Worm (Caenorhabditis elegans) whole organism, L1 larva: ENCODE data around the gene D2096.10.

Experiments used
- C04F5.9 ChIP-seq: sonication (generic microtip); optimal IDR thresholded peaks from 2 replicates; lab custom pipeline; 2016; ENCODE audit warnings: missing genetic modification characterization, missing compliant biosample characterization
- C16A3.4 ChIP-seq: fragments of 150-350 bp; optimal IDR thresholded peaks from 2 replicates; lab custom pipeline; 2014; ENCODE audit warnings: missing biosample characterization, missing genetic modification characterization
- C34B4.2 ChIP-seq: sonication (generic microtip); optimal IDR thresholded peaks from 2 replicates; lab custom pipeline; 2017; ENCODE audit warnings: mild to moderate bottlenecking, missing genetic modification characterization, missing compliant biosample characterization
- Y116A8C.19 ChIP-seq: sonication (generic microtip); optimal IDR thresholded peaks from 2 replicates; lab custom pipeline; 2016; ENCODE audit warnings: missing compliant biosample characterization, missing genetic modification characterization, borderline replicate concordance
- aha-1 ChIP-seq: fragments of 150-350 bp; optimal IDR thresholded peaks from 2 replicates; lab custom pipeline; 2014; ENCODE audit warnings: missing biosample characterization, missing genetic modification characterization
- blmp-1 ChIP-seq: fragments of 150-350 bp; optimal IDR thresholded peaks from 2 replicates; lab custom pipeline; 2014; ENCODE audit warnings: missing biosample characterization, missing genetic modification characterization
- ceh-8 ChIP-seq: fragments of 200-800 bp; sonication (Bioruptor generic); optimal IDR thresholded peaks from 2 replicates; lab custom pipeline; 2018; ENCODE audit warnings: mild to moderate bottlenecking, missing genetic modification characterization, moderate library complexity, missing compliant biosample characterization
- efl-1 ChIP-seq, 4 experiments: fragments of 150-350 bp; optimal IDR thresholded peaks in 3 of 4; peaks in 1 of 4; 1 replicate in 1 of 4; 2 replicates in 3 of 4; lab custom pipeline; 2014; ENCODE audit warnings: missing biosample characterization in 2 of 4, missing genetic modification characterization in 2 of 4, missing genetic modification reagents in 2 of 4
- egl-13 ChIP-seq: sonication (generic microtip); optimal IDR thresholded peaks from 2 replicates; lab custom pipeline; 2016; ENCODE audit warnings: missing genotype, missing genetic modification reagents, missing genetic modification characterization, missing compliant biosample characterization
- ets-5 ChIP-seq: fragments of 200-800 bp; sonication (Bioruptor generic); IDR thresholded peaks from 2 replicates; pipeline ENCODE4 v1.3.6; 2022; ENCODE audit warnings: missing genetic modification characterization, missing compliant biosample characterization
- fkh-4 ChIP-seq: sonication (generic microtip); optimal IDR thresholded peaks from 2 replicates; lab custom pipeline; 2016; ENCODE audit warnings: missing compliant biosample characterization, missing genetic modification characterization, borderline replicate concordance
- fkh-8 ChIP-seq: sonication (generic microtip); optimal IDR thresholded peaks from 2 replicates; lab custom pipeline; 2016; ENCODE audit warnings: mild to moderate bottlenecking, missing genetic modification characterization, missing compliant biosample characterization
- fos-1 ChIP-seq: fragments of 150-350 bp; optimal IDR thresholded peaks from 2 replicates; lab custom pipeline; 2014; ENCODE audit warnings: missing biosample characterization, missing genetic modification characterization
- hlh-17 ChIP-seq: fragments of 200-800 bp; sonication (Bioruptor generic); optimal IDR thresholded peaks from 2 replicates; lab custom pipeline; 2018; ENCODE audit warnings: missing genetic modification characterization, mild to moderate bottlenecking, missing compliant biosample characterization, moderate library complexity, borderline replicate concordance
- hlh-4 ChIP-seq: sonication (generic microtip); optimal IDR thresholded peaks from 2 replicates; lab custom pipeline; 2016; ENCODE audit warnings: mild to moderate bottlenecking, missing genetic modification characterization, missing compliant biosample characterization
- irx-1 ChIP-seq: sonication (generic microtip); optimal IDR thresholded peaks from 2 replicates; lab custom pipeline; 2016; ENCODE audit warnings: missing genetic modification characterization, missing compliant biosample characterization
- jun-1 ChIP-seq: fragments of 150-350 bp; optimal IDR thresholded peaks from 2 replicates; lab custom pipeline; 2014; ENCODE audit warnings: missing biosample characterization, missing genetic modification reagents, missing genetic modification characterization
- lsy-2 ChIP-seq, 2 experiments: fragments of 150-350 bp; optimal IDR thresholded peaks; 2 replicates each; lab custom pipeline; 2014; ENCODE audit warnings: missing biosample characterization in 2 of 2, missing genetic modification characterization in 2 of 2
- mab-9 ChIP-seq: fragments of 200-800 bp; sonication (Bioruptor generic); IDR thresholded peaks from 2 replicates; pipeline ENCODE4 v1.3.6; 2022; ENCODE audit warnings: missing genetic modification reagents, missing genetic modification characterization, missing compliant biosample characterization
- mdl-1 ChIP-seq, 2 experiments: fragments of 150-350 bp; optimal IDR thresholded peaks; 2 replicates each; lab custom pipeline; 2014 to 2017; ENCODE audit warnings: missing biosample characterization in 2 of 2, missing genetic modification characterization in 2 of 2, inconsistent platforms in 1 of 2
- nhr-12 ChIP-seq: sonication (generic microtip); optimal IDR thresholded peaks from 2 replicates; lab custom pipeline; 2017; ENCODE audit warnings: missing biosample characterization, missing genetic modification characterization
- nhr-20 ChIP-seq: sonication (generic microtip); optimal IDR thresholded peaks from 2 replicates; lab custom pipeline; 2016; ENCODE audit warnings: mild to moderate bottlenecking, missing genetic modification characterization, missing compliant biosample characterization
- nhr-71 ChIP-seq: sonication (generic microtip); optimal IDR thresholded peaks from 2 replicates; lab custom pipeline; 2016; ENCODE audit warnings: mild to moderate bottlenecking, missing genetic modification characterization, moderate library complexity, missing compliant biosample characterization
- nhr-76 ChIP-seq: sonication (generic microtip); optimal IDR thresholded peaks from 2 replicates; lab custom pipeline; 2017; ENCODE audit warnings: missing biosample characterization, missing genetic modification characterization
- nhr-85 ChIP-seq: sonication (generic microtip); peaks from one replicate; lab custom pipeline; 2016; ENCODE audit warnings: missing genetic modification characterization, inconsistent platforms, missing compliant biosample characterization
- nhr-90 ChIP-seq: sonication (generic microtip); optimal IDR thresholded peaks from 2 replicates; lab custom pipeline; 2016; ENCODE audit warnings: mild to moderate bottlenecking, missing genetic modification characterization, missing compliant biosample characterization; ENCODE audit not compliant: poor library complexity
- pag-3 ChIP-seq: sonication (generic microtip); optimal IDR thresholded peaks from 2 replicates; lab custom pipeline; 2017; ENCODE audit warnings: missing genetic modification characterization, mild to moderate bottlenecking, missing compliant biosample characterization, antibody characterized with exemption, borderline replicate concordance; ENCODE audit not compliant: insufficient read depth
- snpc-4 ChIP-seq: fragments of 150-350 bp; optimal IDR thresholded peaks from 2 replicates; lab custom pipeline; 2014; ENCODE audit warnings: missing biosample characterization, missing genetic modification characterization
- snu-23 ChIP-seq: sonication (generic microtip); optimal IDR thresholded peaks from 2 replicates; lab custom pipeline; 2016; ENCODE audit warnings: missing genetic modification characterization, missing compliant biosample characterization
- sox-4 ChIP-seq: sonication (generic microtip); optimal IDR thresholded peaks from 2 replicates; lab custom pipeline; 2016; ENCODE audit warnings: missing genetic modification characterization, missing compliant biosample characterization
- sptf-1 ChIP-seq: fragments of 150-350 bp; optimal IDR thresholded peaks from 2 replicates; lab custom pipeline; 2014; ENCODE audit warnings: missing biosample characterization, missing genetic modification characterization
- swsn-7 ChIP-seq: sonication (generic microtip); optimal IDR thresholded peaks from 2 replicates; lab custom pipeline; 2016; ENCODE audit warnings: missing genetic modification characterization, missing compliant biosample characterization
- tlp-1 ChIP-seq: fragments of 150-350 bp; optimal IDR thresholded peaks from 2 replicates; lab custom pipeline; 2014; ENCODE audit warnings: missing biosample characterization, missing genetic modification characterization
- unc-30 ChIP-seq: sonication (generic microtip); optimal IDR thresholded peaks from 2 replicates; lab custom pipeline; 2017; ENCODE audit warnings: missing biosample characterization, missing genetic modification characterization
- unc-62 ChIP-seq: fragments of 150-350 bp; optimal IDR thresholded peaks from 2 replicates; lab custom pipeline; 2014; ENCODE audit warnings: missing biosample characterization, missing genetic modification reagents, missing genetic modification characterization
- unc-86 ChIP-seq: sonication (generic microtip); optimal IDR thresholded peaks from 2 replicates; lab custom pipeline; 2016; ENCODE audit warnings: missing genetic modification characterization, missing compliant biosample characterization
- unc-98 ChIP-seq: fragments of 200-800 bp; sonication (Bioruptor generic); IDR thresholded peaks from 2 replicates; pipeline ENCODE4 v1.3.6; 2022; ENCODE audit warnings: missing genetic modification characterization, missing compliant biosample characterization
- zag-1 ChIP-seq: fragments of 150-350 bp; optimal IDR thresholded peaks from 2 replicates; lab custom pipeline; 2014; ENCODE audit warnings: missing biosample characterization, missing genetic modification characterization
- ztf-4 ChIP-seq: fragments of 150-350 bp; optimal IDR thresholded peaks from 2 replicates; lab custom pipeline; 2014; ENCODE audit warnings: missing biosample characterization, missing genetic modification characterization

The D2096.10 gene

ce11 chrIV:8348073-8348472, 41.0 kb downstream of the D2096.10 start, which contains the start of gene F17E9.4:
Gene F17E9.4 (plus strand): TSS chrIV:8348373.
- TF ChIP-seq sox-4 (tag; lab: Kevin White, UChicago): no peak
- no peak for TF ChIP-seq unc-30
- TF ChIP-seq ets-5: no peak
- TF ChIP-seq hlh-17 (GFP tag; lab: Kevin White, UChicago): no peak
- no peak for TF ChIP-seq nhr-20 (tag; lab: Kevin White, UChicago)
- no peak for TF ChIP-seq ztf-4 (tag; lab: Kevin White, UChicago)
- no peak for TF ChIP-seq unc-62 (GFP tag; lab: Kevin White, UChicago)
- no peak for TF ChIP-seq C16A3.4 (tag; lab: Kevin White, UChicago)
- TF ChIP-seq C04F5.9 (tag; lab: Kevin White, UChicago): no peak
- no peak for TF ChIP-seq Y116A8C.19
- TF ChIP-seq blmp-1: no peak
- no peak for TF ChIP-seq ceh-8 (GFP tag; lab: Kevin White, UChicago)
- no peak for TF ChIP-seq mdl-1 (tag; optimal IDR thresholded peaks at IDR 0.05; lab: Kevin White, UChicago)
- TF ChIP-seq egl-13 (tag; lab: Kevin White, UChicago): no peak
- TF ChIP-seq C34B4.2 (tag; lab: Kevin White, UChicago): no peak
- no peak for TF ChIP-seq pag-3 (tag; lab: Kevin White, UChicago)
- no peak for TF ChIP-seq sptf-1 (tag; lab: Kevin White, UChicago)
- TF ChIP-seq swsn-7: no peak
- no peak for TF ChIP-seq irx-1
- no peak for TF ChIP-seq nhr-85 (tag; lab: Kevin White, UChicago)

- TF ChIP-seq C16A3.4 (tag; lab: Kevin White, UChicago) (no peak), fkh-8 (tag; lab: Kevin White, UChicago) (no peak), nhr-71 (no peak), nhr-76 (tag; lab: Kevin White, UChicago) (no peak), nhr-12 (tag; lab: Kevin White, UChicago) (no peak), mab-9 (GFP tag; lab: Robert Waterston, UW) (no peak), lsy-2 (tag; optimal IDR thresholded peaks at IDR 0.05; lab: Kevin White, UChicago) (no peak), unc-98 (no peak), snu-23 (no peak), unc-30 (no peak), zag-1 (tag; lab: Kevin White, UChicago) (no peak), jun-1 (no peak), efl-1 (optimal IDR thresholded peaks at IDR 0.05; lab: Kevin White, UChicago) (no peak), efl-1 (GFP tag; optimal IDR thresholded peaks at IDR 0.05 in 1 of 2; lab: Kevin White, UChicago) (no peak), C04F5.9 (tag; lab: Kevin White, UChicago) (no peak), unc-86 (tag; lab: Kevin White, UChicago) (no peak), tlp-1 (tag; lab: Kevin White, UChicago) (no peak)
Measured at ce11 chrIV:8347051-8347450, 42.0 kb downstream of the D2096.10 start, which contains the start of the genes F17E9.18 and F17E9.15. Gene F17E9.18 (minus strand): TSS chrIV:8347151. Gene F17E9.15 (plus strand): TSS chrIV:8347418.

- TF ChIP-seq nhr-90 (tag; lab: Kevin White, UChicago) (no peak), irx-1 (no peak), mdl-1 (tag; optimal IDR thresholded peaks at IDR 0.05; lab: Kevin White, UChicago) (no peak), snu-23 (no peak), hlh-4 (no peak), fos-1 (tag; lab: Kevin White, UChicago) (no peak), fkh-4 (no peak), snpc-4 (tag; lab: Kevin White, UChicago) (no peak), blmp-1 (no peak), aha-1 (tag; lab: Kevin White, UChicago) (no peak), Y116A8C.19 (no peak)
- TF ChIP-seq, all 84 proteins: peak for 0
Measured at ce11 chrIV:8345518-8345917, 43.5 kb downstream of the D2096.10 start, which contains the start of gene F17E9.5. Gene F17E9.5 (plus strand): TSS chrIV:8345818.
